Worm (Caenorhabditis elegans) whole organism, L3 larva: ENCODE measurements around the gene sek-4.

Source experiments
- nhr-43 ChIP-seq: sonication (generic microtip); optimal IDR thresholded peaks from 2 replicates; lab custom pipeline; 2016; ENCODE audit warnings: mild to moderate bottlenecking, missing genetic modification characterization, missing compliant biosample characterization; ENCODE audit not compliant: poor library complexity, severe bottlenecking
- ztf-4 ChIP-seq: fragments of 150-350 bp; optimal IDR thresholded peaks from 2 replicates; lab custom pipeline; 2014; ENCODE audit warnings: missing biosample characterization, missing genetic modification characterization

DNA sequence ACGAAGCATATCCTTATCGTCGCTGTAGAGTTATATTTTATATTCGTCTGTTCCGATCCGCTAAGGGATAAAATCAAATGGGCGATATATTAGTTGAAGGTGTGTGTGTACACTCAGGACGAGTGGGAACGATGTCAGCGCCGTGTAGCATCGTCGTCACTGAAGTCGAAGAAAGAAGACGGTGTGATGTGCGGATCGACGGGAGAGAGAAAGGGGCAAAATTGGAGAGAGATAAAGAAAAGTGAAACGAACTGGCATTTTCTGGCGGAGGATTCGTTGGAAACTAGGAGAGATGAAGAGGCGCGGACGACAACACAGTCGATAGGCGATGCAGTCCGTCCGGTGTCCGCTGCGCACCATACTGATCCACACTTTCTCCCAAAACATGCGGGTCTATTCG is 36.9 kb upstream of the sek-4 start, which contains the start of gene C26B9.3:
- no peak for TF ChIP-seq nhr-43 (tag; lab: Kevin White, UChicago)
- TF ChIP-seq ztf-4 (tag; lab: Kevin White, UChicago) = no peak
